Worm (Caenorhabditis elegans) whole organism, L1 larva: Measurements from ENCODE around the gene srw-91.

Experiments used
- C34B4.2 ChIP-seq: sonication (generic microtip); optimal IDR thresholded peaks from 2 replicates; lab custom pipeline; 2017; ENCODE audit warnings: mild to moderate bottlenecking, missing genetic modification characterization, missing compliant biosample characterization
- blmp-1 ChIP-seq: fragments of 150-350 bp; optimal IDR thresholded peaks from 2 replicates; lab custom pipeline; 2014; ENCODE audit warnings: missing biosample characterization, missing genetic modification characterization
- mep-1 ChIP-seq: fragments of 150-350 bp; optimal IDR thresholded peaks from 2 replicates; lab custom pipeline; 2014; ENCODE audit warnings: missing biosample characterization, missing genetic modification characterization
- pqm-1 ChIP-seq: sonication (generic microtip); optimal IDR thresholded peaks from 3 replicates; lab custom pipeline; 2017; ENCODE audit warnings: missing biosample characterization, missing genetic modification characterization
- snpc-4 ChIP-seq: fragments of 150-350 bp; optimal IDR thresholded peaks from 2 replicates; lab custom pipeline; 2014; ENCODE audit warnings: missing biosample characterization, missing genetic modification characterization
- unc-62 ChIP-seq: fragments of 150-350 bp; optimal IDR thresholded peaks from 2 replicates; lab custom pipeline; 2014; ENCODE audit warnings: missing biosample characterization, missing genetic modification reagents, missing genetic modification characterization
- unc-86 ChIP-seq: sonication (generic microtip); optimal IDR thresholded peaks from 2 replicates; lab custom pipeline; 2016; ENCODE audit warnings: missing genetic modification characterization, missing compliant biosample characterization

ce11 chrV:1631717-1632116, 49.0 kb downstream of the srw-91 start, which contains the start of gene irld-17:
- TF ChIP-seq unc-62 (GFP tag; lab: Kevin White, UChicago) (no peak), pqm-1 (tag; lab: Kevin White, UChicago) (no peak), snpc-4 (tag; lab: Kevin White, UChicago) (no peak), blmp-1 (tag; lab: Kevin White, UChicago) (no peak), C34B4.2 (tag; lab: Kevin White, UChicago) (no peak), unc-86 (tag; lab: Kevin White, UChicago) (no peak), mep-1 (tag; lab: Kevin White, UChicago) (no peak)
